Fruit fly (Drosophila melanogaster) whole organism: ENCODE results near the gene C3G.

ENCODE experiments used
- pan ChIP-seq: fragments of >200 bp; optimal IDR thresholded peaks from 2 replicates; lab custom pipeline; 2017
- usp ChIP-seq: fragments of >200 bp; optimal IDR thresholded peaks from 2 replicates; lab custom pipeline; 2017; ENCODE audit warnings: missing biosample characterization, missing genetic modification characterization, mixed read lengths

DNA sequence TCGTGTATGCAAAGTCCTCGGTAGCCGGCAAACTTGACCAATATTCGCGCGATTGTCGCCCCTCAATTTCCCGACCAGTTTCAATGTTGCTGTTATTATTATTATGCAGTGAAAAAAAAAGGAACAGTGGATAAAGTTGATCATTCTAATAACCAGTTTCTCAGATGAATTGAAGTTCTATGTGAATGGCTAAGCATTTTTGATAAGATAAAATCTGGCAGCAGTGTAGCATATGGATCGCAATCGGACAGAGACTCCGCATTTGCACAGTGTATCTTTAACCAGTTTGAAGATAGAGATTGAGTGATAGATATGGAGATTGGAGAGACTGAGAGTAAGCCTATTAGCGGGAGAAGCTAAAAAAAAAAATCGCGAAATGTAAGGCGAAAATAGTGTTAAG is 10.0 kb downstream of the C3G start:
- TF ChIP-seq pan (lab: Kevin White, UChicago) (no peak), usp (GFP tag; lab: Kevin White, UChicago) (no peak)
